Worm (Caenorhabditis elegans) whole organism, L2 larva: Measurements from ENCODE around the gene nhr-226.
A peak's percentile ranks its signal among the peaks of the same experiment; 100 is the strongest.
"Not testable (repeated sequence)": the region's sequence is repeated elsewhere in the genome, so short reads cannot be mapped to it uniquely, and the experiment has no call there.

Source experiments
- F13H6.1 ChIP-seq: sonication (generic microtip); optimal IDR thresholded peaks from 2 replicates; lab custom pipeline; 2016; ENCODE audit warnings: missing genetic modification characterization, missing compliant biosample characterization
- R02D3.7 ChIP-seq: fragments of 150-350 bp; optimal IDR thresholded peaks from 2 replicates; lab custom pipeline; 2014; ENCODE audit warnings: missing biosample characterization, missing genetic modification characterization
- Y55F3AM.14 ChIP-seq: fragments of 200-800 bp; sonication (Bioruptor generic); optimal IDR thresholded peaks from 2 replicates; lab custom pipeline; 2018; ENCODE audit warnings: mild to moderate bottlenecking, missing genetic modification characterization, missing compliant biosample characterization
- ZK546.5 ChIP-seq: sonication (generic microtip); optimal IDR thresholded peaks from 2 replicates; lab custom pipeline; 2017; ENCODE audit warnings: missing biosample characterization, missing genetic modification characterization
- alr-1 ChIP-seq: fragments of 150-350 bp; optimal IDR thresholded peaks from 2 replicates; lab custom pipeline; 2014; ENCODE audit warnings: missing biosample characterization, missing genetic modification characterization
- aly-2 ChIP-seq: fragments of 150-350 bp; optimal IDR thresholded peaks from 2 replicates; lab custom pipeline; 2014; ENCODE audit warnings: missing biosample characterization, missing genetic modification characterization
- ama-1 ChIP-seq: fragments of 150-350 bp; optimal IDR thresholded peaks from 2 replicates; lab custom pipeline; 2018; ENCODE audit warnings: inconsistent platforms
- blmp-1 ChIP-seq: sonication (generic microtip); optimal IDR thresholded peaks from 2 replicates; lab custom pipeline; 2017; ENCODE audit warnings: missing genetic modification characterization, mild to moderate bottlenecking, missing compliant biosample characterization, antibody characterized with exemption, moderate library complexity; ENCODE audit not compliant: insufficient read depth
- ceh-82 ChIP-seq: fragments of 150-350 bp; optimal IDR thresholded peaks from 2 replicates; lab custom pipeline; 2014; ENCODE audit warnings: missing biosample characterization, missing genetic modification characterization
- crh-2 ChIP-seq: sonication (generic microtip); optimal IDR thresholded peaks from 2 replicates; lab custom pipeline; 2017; ENCODE audit warnings: missing biosample characterization, missing genetic modification characterization
- egl-27 ChIP-seq: sonication (generic microtip); optimal IDR thresholded peaks from 3 replicates; lab custom pipeline; 2017; ENCODE audit warnings: missing biosample characterization, missing genetic modification reagents, missing genetic modification characterization
- elt-1 ChIP-seq: fragments of 150-350 bp; optimal IDR thresholded peaks from 2 replicates; lab custom pipeline; 2014; ENCODE audit warnings: missing biosample characterization, missing genetic modification characterization
- elt-3 ChIP-seq: sonication (generic microtip); optimal IDR thresholded peaks from 2 replicates; lab custom pipeline; 2017; ENCODE audit warnings: missing biosample characterization, missing genetic modification characterization
- fos-1 ChIP-seq: fragments of 150-350 bp; optimal IDR thresholded peaks from 2 replicates; lab custom pipeline; 2014; ENCODE audit warnings: missing biosample characterization, missing genetic modification characterization
- gmeb-1 ChIP-seq: fragments of 150-350 bp; optimal IDR thresholded peaks from 2 replicates; lab custom pipeline; 2014; ENCODE audit warnings: missing biosample characterization, missing genetic modification characterization
- lin-13 ChIP-seq: fragments of 150-350 bp; optimal IDR thresholded peaks from 2 replicates; lab custom pipeline; 2014; ENCODE audit warnings: missing biosample characterization, missing genetic modification reagents, missing genetic modification characterization
- lin-39 ChIP-seq: fragments of 150-350 bp; optimal IDR thresholded peaks from 2 replicates; lab custom pipeline; 2014; ENCODE audit warnings: missing biosample characterization, missing genetic modification reagents, missing genetic modification characterization
- mab-5 ChIP-seq: fragments of 150-350 bp; optimal IDR thresholded peaks from 2 replicates; lab custom pipeline; 2014; ENCODE audit warnings: missing biosample characterization, missing genetic modification characterization
- mbf-1 ChIP-seq: sonication (generic microtip); optimal IDR thresholded peaks from 2 replicates; lab custom pipeline; 2017; ENCODE audit warnings: missing biosample characterization, missing genetic modification characterization
- mdl-1 ChIP-seq, 2 experiments: fragments of 150-350 bp in 1 of 2; sonication (generic microtip) in 1 of 2; optimal IDR thresholded peaks; 2 replicates each; lab custom pipeline; 2017; ENCODE audit warnings: missing biosample characterization in 2 of 2, missing genetic modification characterization in 2 of 2
- nhr-10 ChIP-seq: sonication (generic microtip); optimal IDR thresholded peaks from 2 replicates; lab custom pipeline; 2017; ENCODE audit warnings: missing biosample characterization, missing genetic modification characterization
- nhr-11 ChIP-seq: fragments of 150-350 bp; optimal IDR thresholded peaks from 2 replicates; lab custom pipeline; 2014; ENCODE audit warnings: missing biosample characterization, missing genetic modification characterization
- nhr-129 ChIP-seq: fragments of 150-350 bp; optimal IDR thresholded peaks from 2 replicates; lab custom pipeline; 2014; ENCODE audit warnings: missing biosample characterization, missing genetic modification characterization
- nhr-21 ChIP-seq: fragments of 150-350 bp; optimal IDR thresholded peaks from 2 replicates; lab custom pipeline; 2014; ENCODE audit warnings: missing biosample characterization, missing genetic modification characterization
- nhr-237 ChIP-seq: fragments of 150-350 bp; optimal IDR thresholded peaks from 2 replicates; lab custom pipeline; 2014; ENCODE audit warnings: missing biosample characterization, missing genetic modification characterization
- nhr-25 ChIP-seq: fragments of 150-350 bp; sonication (generic microtip); optimal IDR thresholded peaks from 3 replicates; lab custom pipeline; 2014; ENCODE audit warnings: missing biosample characterization, missing genetic modification characterization
- nhr-6 ChIP-seq: fragments of 150-350 bp; optimal IDR thresholded peaks from 2 replicates; lab custom pipeline; 2014; ENCODE audit warnings: missing biosample characterization, missing genetic modification characterization
- nhr-77 ChIP-seq: fragments of 150-350 bp; optimal IDR thresholded peaks from 2 replicates; lab custom pipeline; 2014; ENCODE audit warnings: missing biosample characterization, missing genetic modification characterization
- peb-1 ChIP-seq: fragments of 150-350 bp; optimal IDR thresholded peaks from 2 replicates; lab custom pipeline; 2014; ENCODE audit warnings: missing biosample characterization, missing genetic modification characterization
- skn-1 ChIP-seq: sonication (generic microtip); optimal IDR thresholded peaks from 2 replicates; lab custom pipeline; 2017; ENCODE audit warnings: missing biosample characterization, missing genetic modification characterization
- sma-3 ChIP-seq: sonication (generic microtip); optimal IDR thresholded peaks from 2 replicates; lab custom pipeline; 2016; ENCODE audit warnings: missing genetic modification reagents, missing genetic modification characterization, missing compliant biosample characterization
- sma-9 ChIP-seq, 2 experiments: fragments of 150-350 bp in 1 of 2; sonication (generic microtip) in 1 of 2; optimal IDR thresholded peaks; 2 replicates each; lab custom pipeline; 2014 to 2016; ENCODE audit warnings: missing genetic modification characterization in 2 of 2, mild to moderate bottlenecking in 1 of 2, missing biosample characterization in 1 of 2, missing compliant biosample characterization in 1 of 2, missing genetic modification reagents in 1 of 2, moderate library complexity in 1 of 2
- snpc-4 ChIP-seq: fragments of 150-350 bp; optimal IDR thresholded peaks from 2 replicates; lab custom pipeline; 2014; ENCODE audit warnings: missing biosample characterization, missing genetic modification characterization
- unc-55 ChIP-seq: fragments of 150-350 bp; sonication (generic microtip); optimal IDR thresholded peaks from 3 replicates; lab custom pipeline; 2014; ENCODE audit warnings: missing biosample characterization, missing genetic modification reagents, missing genetic modification characterization
- zag-1 ChIP-seq: fragments of 150-350 bp; optimal IDR thresholded peaks from 2 replicates; lab custom pipeline; 2014; ENCODE audit warnings: missing biosample characterization, missing genetic modification characterization
- ztf-1 ChIP-seq: fragments of 200-800 bp; sonication (Bioruptor generic); conservative IDR thresholded peaks from 2 replicates; pipeline ENCODE4 v1.3.6; 2022; ENCODE audit warnings: missing genetic modification characterization, missing compliant biosample characterization
- ztf-4 ChIP-seq: fragments of 150-350 bp; optimal IDR thresholded peaks from 2 replicates; lab custom pipeline; 2014; ENCODE audit warnings: missing biosample characterization, missing genetic modification characterization

The nhr-226 gene

ce11 chrV:2303775-2304174 lies 9.1 kb downstream of the nhr-226 start, which contains the start of gene irld-15:
Gene irld-15 (minus strand): TSS chrV:2303875.
- TF ChIP-seq nhr-11 (tag; lab: Kevin White, UChicago): no peak
- TF ChIP-seq nhr-21 (tag; lab: Kevin White, UChicago): no peak
- no peak for TF ChIP-seq ztf-1 (GFP tag; lab: Robert Waterston, UW)
- TF ChIP-seq ZK546.5: no peak
- no peak for TF ChIP-seq gmeb-1
- no peak for TF ChIP-seq egl-27
- no peak for TF ChIP-seq nhr-6 (tag; lab: Kevin White, UChicago)
- no peak for TF ChIP-seq R02D3.7 (tag; lab: Kevin White, UChicago)
- no peak for TF ChIP-seq ceh-82
- no peak for TF ChIP-seq nhr-25
- TF ChIP-seq nhr-77: no peak
- no peak for TF ChIP-seq lin-39 (tag; lab: Kevin White, UChicago)
- no peak for TF ChIP-seq mab-5 (tag; lab: Kevin White, UChicago)
- TF ChIP-seq alr-1 (tag; lab: Kevin White, UChicago): no peak

ce11 chrV:2306383-2306782 lies 11.7 kb downstream of the nhr-226 start:
- no peak for TF ChIP-seq nhr-25
- no peak for TF ChIP-seq nhr-21 (tag; lab: Kevin White, UChicago)
- TF ChIP-seq snpc-4 (tag; lab: Kevin White, UChicago): no peak
- no peak for TF ChIP-seq unc-55 (GFP tag; lab: Kevin White, UChicago)
- TF ChIP-seq ztf-4 (tag; lab: Kevin White, UChicago): no peak
- TF ChIP-seq skn-1 (tag; lab: Kevin White, UChicago): no peak

- TF ChIP-seq sma-9 (GFP tag; optimal IDR thresholded peaks at IDR 0.05; lab: Kevin White, UChicago) (peak; percentile 32), sma-9 (tag; optimal IDR thresholded peaks at IDR 0.05; lab: Kevin White, UChicago) (no peak), nhr-237 (no peak), fos-1 (tag; lab: Kevin White, UChicago) (peak; percentile 89)
Observed at ce11 chrV:2308246-2308645, 13.6 kb downstream of the nhr-226 start.

- TF ChIP-seq nhr-10 (tag; lab: Kevin White, UChicago); aly-2 (tag; lab: Kevin White, UChicago); mdl-1 (tag; optimal IDR thresholded peaks at IDR 0.05; lab: Kevin White, UChicago): not testable (repeated sequence)
Observed at ce11 chrV:2321001-2321400, 26.3 kb downstream of the nhr-226 start, which contains the start of gene Y19D10B.6. Gene Y19D10B.6 (minus strand): TSS chrV:2321101.

ce11 chrV:2322466-2322865 lies 27.8 kb downstream of the nhr-226 start, which contains the start of gene pud-1.2:
Gene pud-1.2 (minus strand): TSS chrV:2322566.
- TF ChIP-seq Y55F3AM.14 (GFP tag; lab: Kevin White, UChicago); nhr-10 (tag; lab: Kevin White, UChicago); F13H6.1 (tag; lab: Kevin White, UChicago): not testable (repeated sequence)

- TF ChIP-seq crh-2 (tag; lab: Kevin White, UChicago): peak; percentile 19
- no peak for TF ChIP-seq ZK546.5
- no peak for TF ChIP-seq nhr-129 (tag; lab: Kevin White, UChicago)
- peak; percentile 72 for TF ChIP-seq fos-1 (tag; lab: Kevin White, UChicago)
- peak; percentile 78 for TF ChIP-seq sma-9 (GFP tag; optimal IDR thresholded peaks at IDR 0.05; lab: Kevin White, UChicago)
- no peak for TF ChIP-seq sma-9 (tag; optimal IDR thresholded peaks at IDR 0.05; lab: Kevin White, UChicago)
- no peak for TF ChIP-seq elt-1 (tag; lab: Kevin White, UChicago)
- TF ChIP-seq zag-1 (tag; lab: Kevin White, UChicago): no peak
- peak; percentile 80 for TF ChIP-seq skn-1 (tag; lab: Kevin White, UChicago)
- TF ChIP-seq lin-13: no peak
Observed at ce11 chrV:2324260-2324659, 29.6 kb downstream of the nhr-226 start.

ce11 chrV:2325052-2325451 lies 30.4 kb downstream of the nhr-226 start, which contains the start of gene pud-3:
Gene pud-3 (minus strand): TSS chrV:2325152.
- TF ChIP-seq nhr-77 (no peak), elt-3 (tag; lab: Kevin White, UChicago) (no peak), F13H6.1 (tag; lab: Kevin White, UChicago) (no peak), peb-1 (tag; lab: Kevin White, UChicago) (no peak), sma-3 (GFP tag; lab: Kevin White, UChicago) (no peak), ztf-4 (tag; lab: Kevin White, UChicago) (no peak), zag-1 (tag; lab: Kevin White, UChicago) (no peak), nhr-25 (no peak), ama-1 (lab: Kevin White, UChicago) (no peak), lin-39 (tag; lab: Kevin White, UChicago) (no peak), aly-2 (tag; lab: Kevin White, UChicago) (no peak), nhr-21 (tag; lab: Kevin White, UChicago) (no peak), alr-1 (tag; lab: Kevin White, UChicago) (no peak), R02D3.7 (tag; lab: Kevin White, UChicago) (no peak), nhr-129 (tag; lab: Kevin White, UChicago) (no peak), blmp-1 (tag; lab: Kevin White, UChicago) (no peak), unc-55 (GFP tag; lab: Kevin White, UChicago) (no peak), mbf-1 (tag; lab: Kevin White, UChicago) (no peak), egl-27 (no peak)
